Fruit fly (Drosophila melanogaster) whole organism: ENCODE results near the gene Osi2.

Experiments
- CG8478 ChIP-seq: fragments of >200 bp; optimal IDR thresholded peaks from 2 replicates; lab custom pipeline; 2018; ENCODE audit warnings: inconsistent platforms
- Dll ChIP-seq: fragments of >200 bp; optimal IDR thresholded peaks from 2 replicates; lab custom pipeline; 2017
- EcR ChIP-seq, 2 experiments: fragments of >200 bp; optimal IDR thresholded peaks; 2 replicates each; lab custom pipeline; 2017; ENCODE audit warnings: missing biosample characterization in 2 of 2, missing genetic modification characterization in 2 of 2, missing genetic modification reagents in 2 of 2
- pan ChIP-seq: fragments of >200 bp; optimal IDR thresholded peaks from 2 replicates; lab custom pipeline; 2017
- psq ChIP-seq: fragments of >200 bp; optimal IDR thresholded peaks from 2 replicates; lab custom pipeline; 2017
- usp ChIP-seq: fragments of >200 bp; optimal IDR thresholded peaks from 2 replicates; lab custom pipeline; 2017; ENCODE audit warnings: missing biosample characterization, missing genetic modification characterization, mixed read lengths

The Osi2 gene

DNA sequence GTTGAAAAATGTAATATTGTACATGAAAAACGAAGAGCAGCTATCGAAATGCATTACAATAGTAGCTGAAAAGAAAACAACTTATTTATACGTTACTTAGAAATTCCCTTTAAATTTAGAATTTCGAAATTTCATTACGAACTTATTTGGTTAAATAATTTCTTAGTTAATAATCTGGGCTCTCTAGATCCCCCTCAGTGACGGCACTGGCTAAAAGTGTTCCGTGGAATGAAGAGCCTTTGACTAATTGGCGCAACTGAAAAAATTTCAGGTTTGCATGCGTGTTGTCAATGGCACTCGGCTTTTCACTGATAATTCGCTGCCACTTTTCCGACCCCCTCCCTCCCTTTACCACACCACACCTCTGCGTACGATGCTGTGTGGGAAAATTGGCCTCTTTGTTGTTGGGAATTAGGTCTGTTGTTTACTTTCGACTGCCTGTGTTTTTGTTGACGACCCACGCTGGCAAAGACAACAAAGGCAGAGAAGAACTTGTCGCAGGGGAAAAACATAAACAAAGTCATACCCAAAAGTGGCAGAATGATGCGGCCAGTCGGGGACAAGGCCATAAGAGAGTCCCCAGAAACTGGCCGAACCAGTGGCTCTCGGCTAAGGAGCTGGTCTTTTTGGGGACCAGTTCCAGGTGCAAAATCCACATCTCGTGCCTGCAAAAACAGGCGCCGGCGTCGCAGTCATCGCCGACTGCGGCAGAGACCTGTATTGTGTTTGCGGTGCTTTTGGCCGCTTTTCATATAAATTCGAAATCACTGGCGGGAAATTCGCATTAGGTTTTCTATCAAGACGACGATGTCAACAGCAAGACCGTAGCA, 6.1 kb downstream of the Osi2 start, which contains the start of gene Osi3:
Gene Osi3, plus strand, starts transcription at position 780 of the 830 bp plus-strand sequence.
- TF ChIP-seq Dll (lab: Kevin White, UChicago) (no peak), psq (no peak), CG8478 (lab: Kevin White, UChicago) (no peak), EcR (GFP tag; optimal IDR thresholded peaks at IDR 0.05; lab: Kevin White, UChicago) (no peak), usp (GFP tag; lab: Kevin White, UChicago) (no peak), pan (lab: Kevin White, UChicago) (no peak)

- TF ChIP-seq psq (no peak), EcR (GFP tag; optimal IDR thresholded peaks at IDR 0.05; lab: Kevin White, UChicago) (no peak), usp (GFP tag; lab: Kevin White, UChicago) (no peak), CG8478 (lab: Kevin White, UChicago) (no peak), Dll (lab: Kevin White, UChicago) (no peak), pan (lab: Kevin White, UChicago) (no peak)
These were observed 12.5 kb downstream of the Osi2 start, which contains the start of gene Osi4 for dm6 chr3R:6221681-6222080. Gene Osi4 (minus strand): TSS chr3R:6221781.

DNA sequence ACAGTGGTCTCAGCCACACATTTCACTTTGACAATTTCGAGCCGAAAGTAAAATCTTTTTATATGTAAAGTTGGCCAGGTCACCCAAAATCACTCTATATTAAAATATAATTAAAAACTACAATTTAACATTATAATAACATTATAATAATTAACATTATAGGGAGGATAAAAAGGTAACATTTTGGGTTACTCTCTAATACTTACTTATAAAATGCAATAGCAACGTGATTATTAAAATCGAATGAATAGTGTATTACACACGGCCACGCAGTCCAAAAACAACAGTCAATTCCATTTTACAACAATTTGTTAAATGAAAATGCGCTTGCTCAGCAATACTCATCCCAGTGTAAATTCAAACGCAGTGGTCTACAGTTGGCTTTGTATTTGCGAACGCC, 12.9 kb downstream of the Osi2 start:
- TF ChIP-seq CG8478 (lab: Kevin White, UChicago) (no peak), pan (lab: Kevin White, UChicago) (no peak), EcR (GFP tag; optimal IDR thresholded peaks at IDR 0.05; lab: Kevin White, UChicago) (no peak), psq (no peak), Dll (lab: Kevin White, UChicago) (no peak), usp (GFP tag; lab: Kevin White, UChicago) (no peak)

dm6 chr3R:6226156-6226555, 17.0 kb downstream of the Osi2 start:
- no peak for TF ChIP-seq CG8478 (lab: Kevin White, UChicago)
- no peak for TF ChIP-seq EcR (GFP tag; optimal IDR thresholded peaks at IDR 0.05; lab: Kevin White, UChicago)
- no peak for TF ChIP-seq usp (GFP tag; lab: Kevin White, UChicago)
- TF ChIP-seq psq: no peak
- TF ChIP-seq pan (lab: Kevin White, UChicago): no peak
- no peak for TF ChIP-seq Dll (lab: Kevin White, UChicago)

dm6 chr3R:6226997-6227562, 17.9 kb downstream of the Osi2 start, which contains the start of gene Osi5:
Gene Osi5 (plus strand): TSS chr3R:6227512.
- TF ChIP-seq CG8478 (lab: Kevin White, UChicago) (no peak), psq (no peak), EcR (GFP tag; optimal IDR thresholded peaks at IDR 0.05; lab: Kevin White, UChicago) (no peak), pan (lab: Kevin White, UChicago) (no peak), usp (GFP tag; lab: Kevin White, UChicago) (no peak), Dll (lab: Kevin White, UChicago) (no peak)

DNA sequence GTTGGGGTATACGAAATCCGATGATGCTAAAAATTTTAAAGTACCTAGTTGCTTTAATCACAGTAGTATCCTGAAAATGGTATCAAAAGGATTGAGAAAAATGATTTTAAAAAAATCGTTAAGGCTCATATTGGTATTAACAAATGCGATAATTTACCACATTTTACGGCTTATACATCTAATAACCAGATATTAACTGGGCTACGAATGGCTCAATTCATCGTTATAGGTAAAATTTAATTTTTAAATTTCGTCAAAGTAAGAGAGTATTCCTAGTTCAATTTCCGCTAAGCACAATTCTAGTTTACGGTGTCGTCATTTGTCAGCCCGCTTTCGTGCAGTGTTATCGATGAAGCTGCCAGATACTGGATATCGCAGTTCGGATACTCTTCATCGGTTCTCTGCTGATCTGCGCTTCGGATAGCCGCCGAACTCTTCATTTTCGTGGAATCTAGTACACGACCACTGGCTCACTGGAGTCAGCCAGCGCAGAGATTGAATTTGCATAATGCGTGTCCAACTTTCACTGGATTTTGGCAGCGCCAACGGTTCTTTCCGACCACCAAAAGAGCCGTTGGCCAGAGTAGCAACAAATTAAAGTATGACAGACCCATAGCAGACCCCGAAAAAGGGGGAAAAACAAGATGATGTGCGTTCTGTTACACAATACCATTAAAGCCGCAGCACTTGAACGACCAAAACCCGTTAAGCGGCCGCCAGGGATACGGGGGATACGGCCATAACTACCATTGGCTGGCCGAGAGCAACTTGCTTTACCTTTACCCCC, 20.1 kb downstream of the Osi2 start:
- TF ChIP-seq pan (lab: Kevin White, UChicago) (no peak), Dll (lab: Kevin White, UChicago) (peak; percentile 37)

DNA sequence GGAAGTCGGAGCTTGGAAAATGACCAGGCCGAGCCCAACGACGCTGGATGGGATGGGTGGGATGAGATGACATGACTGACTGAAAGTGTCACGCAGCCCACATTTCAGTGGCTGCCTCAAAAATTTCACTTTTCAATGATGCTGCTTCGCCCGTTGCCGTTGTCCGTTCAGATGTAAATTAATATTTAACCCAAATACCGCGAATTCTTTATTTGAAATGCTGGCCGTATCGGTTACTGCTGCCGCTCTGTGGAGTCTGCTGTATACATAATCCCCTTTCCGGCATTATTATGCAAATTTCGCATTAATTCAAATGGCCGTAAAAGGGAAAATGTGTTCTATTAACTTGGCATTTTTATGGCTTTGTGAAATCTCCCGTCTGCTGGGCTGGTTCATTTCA, 21.1 kb downstream of the Osi2 start:
- TF ChIP-seq CG8478 (lab: Kevin White, UChicago) (no peak), psq (no peak), pan (lab: Kevin White, UChicago) (no peak), usp (GFP tag; lab: Kevin White, UChicago) (no peak), EcR (GFP tag; optimal IDR thresholded peaks at IDR 0.05; lab: Kevin White, UChicago) (no peak), Dll (lab: Kevin White, UChicago) (no peak)

dm6 chr3R:6231391-6231790, 22.2 kb downstream of the Osi2 start:
- TF ChIP-seq CG8478 (lab: Kevin White, UChicago) (no peak), psq (no peak), EcR (GFP tag; optimal IDR thresholded peaks at IDR 0.05; lab: Kevin White, UChicago) (no peak), Dll (lab: Kevin White, UChicago) (no peak), pan (lab: Kevin White, UChicago) (no peak), usp (GFP tag; lab: Kevin White, UChicago) (no peak)

DNA sequence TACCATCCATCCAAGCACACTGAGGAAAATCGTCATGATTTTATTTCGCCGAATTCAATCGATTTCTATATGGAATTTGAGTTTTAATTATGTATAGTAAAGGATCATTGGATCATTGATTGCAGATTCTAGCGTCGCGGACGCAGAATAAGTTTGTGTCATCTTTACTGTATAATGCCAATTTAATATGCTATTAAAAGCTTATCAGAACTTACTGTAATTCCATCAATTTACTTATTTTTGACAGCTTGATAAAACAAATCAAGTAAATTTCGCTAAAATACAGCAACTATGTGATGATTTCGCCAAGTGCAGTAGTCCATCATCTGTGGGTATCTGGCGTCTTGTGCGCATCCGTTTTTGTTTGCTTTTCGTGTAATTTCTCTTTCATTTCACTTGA, 23.9 kb downstream of the Osi2 start:
- TF ChIP-seq EcR (GFP tag; optimal IDR thresholded peaks at IDR 0.05; lab: Kevin White, UChicago) (no peak), psq (no peak), Dll (lab: Kevin White, UChicago) (no peak), CG8478 (lab: Kevin White, UChicago) (no peak), pan (lab: Kevin White, UChicago) (no peak), usp (GFP tag; lab: Kevin White, UChicago) (no peak)

DNA sequence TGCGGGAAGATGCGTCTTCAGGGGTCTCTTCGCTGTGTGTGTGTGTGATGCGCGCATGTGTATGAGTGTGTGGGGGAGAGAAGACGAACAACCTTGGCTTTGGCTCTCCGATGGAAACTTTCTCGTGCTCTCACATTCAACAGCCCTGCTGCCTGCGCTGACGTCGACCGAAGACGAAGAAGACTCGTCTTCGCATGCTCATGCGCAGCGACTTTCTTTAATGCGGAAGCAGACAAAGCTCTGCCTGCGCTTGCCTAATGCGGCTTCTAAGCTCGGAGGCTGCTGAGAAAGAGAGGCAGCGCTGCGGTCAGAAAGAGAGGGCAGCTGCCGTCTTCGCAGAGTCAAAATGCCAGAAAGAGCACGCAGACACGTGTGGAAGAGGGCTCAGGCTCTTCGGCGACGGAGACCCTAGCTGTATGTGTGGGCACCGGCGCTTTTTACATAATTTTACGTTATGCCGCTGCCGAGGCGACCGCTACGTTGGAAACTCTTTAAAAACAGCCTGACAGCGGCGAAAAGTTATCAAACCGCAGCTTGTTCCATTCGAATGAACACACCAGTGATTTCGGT, 25.1 kb downstream of the Osi2 start, which contains the start of gene Osi6:
Gene Osi6, plus strand, starts transcription at position 520 of the 570 bp plus-strand sequence.
- TF ChIP-seq pan (lab: Kevin White, UChicago) (no peak), Dll (lab: Kevin White, UChicago) (peak; percentile 29)

DNA sequence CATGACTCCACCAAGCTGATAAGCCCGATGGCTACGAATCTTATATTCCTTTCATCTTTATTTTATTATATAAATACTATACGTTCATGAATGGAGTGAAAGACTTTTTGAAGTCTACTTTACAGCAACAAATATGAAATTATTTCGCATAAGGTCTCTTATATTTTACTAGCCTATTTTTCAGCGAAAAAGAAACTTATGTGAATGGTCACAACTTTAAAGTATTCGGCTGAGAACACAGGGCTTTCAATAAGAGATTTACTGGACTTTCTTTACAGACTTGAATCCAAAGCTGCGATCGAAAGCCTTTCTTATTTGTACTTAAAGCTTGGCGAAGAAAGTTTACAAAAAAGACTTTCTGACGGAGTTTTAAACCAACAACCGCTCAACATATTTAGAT, 29.8 kb downstream of the Osi2 start:
- TF ChIP-seq pan (lab: Kevin White, UChicago) (no peak), CG8478 (lab: Kevin White, UChicago) (no peak), usp (GFP tag; lab: Kevin White, UChicago) (no peak), EcR (GFP tag; optimal IDR thresholded peaks at IDR 0.05; lab: Kevin White, UChicago) (no peak), Dll (lab: Kevin White, UChicago) (no peak), psq (no peak)
